Worm (Caenorhabditis elegans): ENCODE data around the gene dna-2.

Gene dna-2

ce11 chrII:11749490-11750172 lies 28.6 kb upstream of the dna-2 start (continued):
- TF ChIP-seq gei-17 (GFP tag; optimal IDR thresholded peaks at IDR 0.05): peak; percentile 65

- peak in 1 of 3 experiments; percentile 23 for TF ChIP-seq lin-35 (GFP tag; optimal IDR thresholded peaks at IDR 0.05)
- TF ChIP-seq nfya-1 (tag; optimal IDR thresholded peaks at IDR 0.05; ENCODE audit: borderline replicate concordance, insufficient read depth): no peak
- no peak for TF ChIP-seq attf-6 (GFP tag; IDR thresholded peaks at IDR 0.05)
- TF ChIP-seq snpc-4 (GFP tag; optimal IDR thresholded peaks at IDR 0.05): no peak
- no peak for TF ChIP-seq snpc-4 (tag; optimal IDR thresholded peaks at IDR 0.05)
- peak; percentile 62 for TF ChIP-seq zfh-2 (GFP tag; conservative IDR thresholded peaks at IDR 0.05)
- peak; percentile 25 for TF ChIP-seq ceh-27 (GFP tag; optimal IDR thresholded peaks at IDR 0.05)
- no peak for TF ChIP-seq cebp-1 (GFP tag; IDR thresholded peaks at IDR 0.05)
- peak; percentile 63 for TF ChIP-seq cebp-1 (tag; optimal IDR thresholded peaks at IDR 0.05)
These were observed 26.5 kb upstream of the dna-2 start for ce11 chrII:11751615-11752174.

- TF ChIP-seq snpc-1.1 (tag; optimal IDR thresholded peaks at IDR 0.05; ENCODE audit: insufficient read depth) (peak; percentile 16), Y95B8A.8 (GFP tag; IDR thresholded peaks at IDR 0.05) (no peak), snpc-4 (GFP tag; optimal IDR thresholded peaks at IDR 0.05) (no peak), snpc-4 (tag; optimal IDR thresholded peaks at IDR 0.05) (peak in 3 of 4 experiments; percentile 51 to 79 (median 76))
These were observed 25.0 kb upstream of the dna-2 start for ce11 chrII:11753186-11753585.

- TF ChIP-seq lin-35 (GFP tag; optimal IDR thresholded peaks at IDR 0.05): peak in 1 of 3 experiments; percentile 7
- TF ChIP-seq somi-1 (GFP tag; optimal IDR thresholded peaks at IDR 0.05): peak; percentile 5
- TF ChIP-seq Y53G8AR.9 (GFP tag; conservative IDR thresholded peaks at IDR 0.05): 0 out of 2 replicates have a peak, but pooled peaks have one; percentile 74
- peak; percentile 45; the same call in 1 of the 2 replicates for TF ChIP-seq zfh-2 (GFP tag; conservative IDR thresholded peaks at IDR 0.05)
- peak; percentile 44 for TF ChIP-seq lsl-1 (GFP tag; optimal IDR thresholded peaks at IDR 0.05)
- TF ChIP-seq hmg-1.2 (GFP tag; IDR thresholded peaks at IDR 0.05): 0 out of 2 replicates have a peak, but pooled peaks have one; percentile 23
- peak; percentile 61 for TF ChIP-seq tlf-1 (GFP tag; optimal IDR thresholded peaks at IDR 0.05)
- no peak for TF ChIP-seq unc-130 (GFP tag; optimal IDR thresholded peaks at IDR 0.05)
- peak; percentile 60 for TF ChIP-seq B0336.3 (GFP tag; IDR thresholded peaks at IDR 0.05)
- peak; percentile 47 for TF ChIP-seq mxl-1 (tag; optimal IDR thresholded peaks at IDR 0.05)
- peak; percentile 49 for TF ChIP-seq ztf-3 (GFP tag; optimal IDR thresholded peaks at IDR 0.05)
- TF ChIP-seq T07F8.4 (tag; optimal IDR thresholded peaks at IDR 0.05): peak; percentile 3
- peak; percentile 45 for TF ChIP-seq snpc-3.4 (tag; optimal IDR thresholded peaks at IDR 0.05)
- TF ChIP-seq dox-1 (GFP tag; IDR thresholded peaks at IDR 0.05): peak; percentile 77
- peak; percentile 24 for TF ChIP-seq nhr-90 (tag; optimal IDR thresholded peaks at IDR 0.05)
- no peak for TF ChIP-seq nfya-2 (GFP tag; IDR thresholded peaks at IDR 0.05)
- TF ChIP-seq Y56A3A.18 (GFP tag; IDR thresholded peaks at IDR 0.05): peak; percentile 33; the same call in 1 of the 2 replicates
- peak in 1 of 2 experiments; percentile 65 for TF ChIP-seq let-607 (tag; optimal IDR thresholded peaks at IDR 0.05)
- TF ChIP-seq ceh-40 (GFP tag; IDR thresholded peaks at IDR 0.05): peak; percentile 73; the same call in 1 of the 2 replicates
- TF ChIP-seq C06A6.2 (GFP tag; conservative IDR thresholded peaks at IDR 0.05): peak; percentile 55; the same call in 1 of the 2 replicates
- TF ChIP-seq lin-26 (GFP tag; IDR thresholded peaks at IDR 0.05): peak; percentile 79
- TF ChIP-seq egl-44 (GFP tag; IDR thresholded peaks at IDR 0.05): peak; percentile 33; the same call in 1 of the 2 replicates
- no peak for TF ChIP-seq cebp-2 (GFP tag; IDR thresholded peaks at IDR 0.05)
- no peak for TF ChIP-seq B0261.1 (tag; optimal IDR thresholded peaks at IDR 0.05)
- 0 out of 2 replicates have a peak, but pooled peaks have one; percentile 11 for TF ChIP-seq D2030.7 (GFP tag; IDR thresholded peaks at IDR 0.05)
- TF ChIP-seq tbp1 (GFP tag; optimal IDR thresholded peaks at IDR 0.05): peak; percentile 59
- peak; percentile 62 for TF ChIP-seq lin-54 (GFP tag; optimal IDR thresholded peaks at IDR 0.05)
- peak; percentile 75 for TF ChIP-seq ztf-26 (tag; optimal IDR thresholded peaks at IDR 0.05)
- TF ChIP-seq madf-10 (tag; optimal IDR thresholded peaks at IDR 0.05): peak; percentile 23
- 0 out of 2 replicates have a peak, but pooled peaks have one; percentile 14 for TF ChIP-seq hsf-1 (GFP tag; IDR thresholded peaks at IDR 0.05)
- TF ChIP-seq snpc-1.1 (tag; optimal IDR thresholded peaks at IDR 0.05; ENCODE audit: insufficient read depth): peak; percentile 86
These were observed 21.5 kb upstream of the dna-2 start for ce11 chrII:11756684-11757107.

Measured in whole organism, young adult.